Worm (Caenorhabditis elegans) whole organism, early embryonic: ENCODE results near the gene lgl-1.

ENCODE experiments used
- B0310.2 ChIP-seq: sonication (generic microtip); optimal IDR thresholded peaks from 2 replicates; lab custom pipeline; 2016; ENCODE audit warnings: mild to moderate bottlenecking, missing genetic modification characterization, missing compliant biosample characterization
- F13C5.2 ChIP-seq: sonication (generic microtip); optimal IDR thresholded peaks from 2 replicates; lab custom pipeline; 2017; ENCODE audit warnings: mild to moderate bottlenecking, missing genetic modification characterization, inconsistent platforms, missing compliant biosample characterization
- aly-1 ChIP-seq: sonication (generic microtip); optimal IDR thresholded peaks from 2 replicates; lab custom pipeline; 2016; ENCODE audit warnings: missing genetic modification characterization, missing compliant biosample characterization
- ama-1 ChIP-seq: fragments of 150-350 bp; optimal IDR thresholded peaks from 2 replicates; lab custom pipeline; 2014
- ceh-13 ChIP-seq: fragments of 200-800 bp; sonication (Bioruptor generic); optimal IDR thresholded peaks from 2 replicates; lab custom pipeline; 2018; ENCODE audit warnings: mild to moderate bottlenecking, missing genetic modification characterization, missing compliant biosample characterization
- ceh-36 ChIP-seq: sonication (generic microtip); optimal IDR thresholded peaks from 2 replicates; lab custom pipeline; 2016; ENCODE audit warnings: missing genetic modification characterization, inconsistent platforms, missing compliant biosample characterization
- ets-7 ChIP-seq: sonication (generic microtip); optimal IDR thresholded peaks from 2 replicates; lab custom pipeline; 2016; ENCODE audit warnings: missing genotype, missing genetic modification characterization, missing compliant biosample characterization
- hmbx-1 ChIP-seq: sonication (generic microtip); optimal IDR thresholded peaks from 2 replicates; lab custom pipeline; 2016; ENCODE audit warnings: mild to moderate bottlenecking, missing genetic modification characterization, missing compliant biosample characterization
- hmg-4 ChIP-seq: fragments of 200-800 bp; sonication (Bioruptor generic); optimal IDR thresholded peaks from 2 replicates; lab custom pipeline; 2018; ENCODE audit warnings: mild to moderate bottlenecking, missing genetic modification characterization, missing compliant biosample characterization
- hnd-1 ChIP-seq: sonication (generic microtip); optimal IDR thresholded peaks from 2 replicates; lab custom pipeline; 2016; ENCODE audit warnings: missing genetic modification characterization, missing compliant biosample characterization
- pes-1 ChIP-seq: fragments of 200-800 bp; sonication (Bioruptor generic); IDR thresholded peaks from 2 replicates; pipeline ENCODE4 v1.3.6; 2022; ENCODE audit warnings: missing genetic modification reagents, missing genetic modification characterization, missing compliant biosample characterization
- scrt-1 ChIP-seq: fragments of 200-800 bp; sonication (Bioruptor generic); IDR thresholded peaks from 2 replicates; pipeline ENCODE4 v1.3.6; 2022; ENCODE audit warnings: missing genetic modification characterization, missing compliant biosample characterization
- sea-1 ChIP-seq: fragments of 200-800 bp; sonication (Bioruptor generic); conservative IDR thresholded peaks from 2 replicates; pipeline ENCODE4 v1.3.6; 2022; ENCODE audit warnings: missing genetic modification characterization, missing compliant biosample characterization
- tbx-11 ChIP-seq: fragments of 200-800 bp; sonication (Bioruptor generic); IDR thresholded peaks from 2 replicates; pipeline ENCODE4 v1.3.6; 2022; ENCODE audit warnings: missing genetic modification characterization, missing compliant biosample characterization
- tra-4 ChIP-seq: sonication (generic microtip); optimal IDR thresholded peaks from 2 replicates; lab custom pipeline; 2017; ENCODE audit warnings: missing genetic modification characterization, missing compliant biosample characterization

Gene lgl-1

ce11 chrX:817984-818383 lies 52.9 kb downstream of the lgl-1 start:
- no peak for TF ChIP-seq tra-4 (tag; lab: Kevin White, UChicago)
- TF ChIP-seq ama-1 (lab: Kevin White, UChicago), result no peak
- no peak for TF ChIP-seq hmg-4
- TF ChIP-seq hmbx-1 (tag; lab: Kevin White, UChicago), result no peak
- no peak for TF ChIP-seq B0310.2 (tag; lab: Kevin White, UChicago)
- TF ChIP-seq aly-1, result no peak
- TF ChIP-seq tbx-11 (GFP tag; lab: Robert Waterston, UW), result no peak
- no peak for TF ChIP-seq scrt-1
- TF ChIP-seq sea-1 (GFP tag; lab: Robert Waterston, UW), result no peak
- TF ChIP-seq hnd-1, result no peak
- no peak for TF ChIP-seq ceh-36 (tag; lab: Kevin White, UChicago)

- TF ChIP-seq ceh-13 (GFP tag; lab: Kevin White, UChicago) (no peak), hmg-4 (no peak), B0310.2 (tag; lab: Kevin White, UChicago) (no peak), ama-1 (lab: Kevin White, UChicago) (no peak), F13C5.2 (tag; lab: Kevin White, UChicago) (no peak), pes-1 (no peak), hmbx-1 (tag; lab: Kevin White, UChicago) (no peak), ets-7 (tag; lab: Kevin White, UChicago) (no peak), aly-1 (no peak)
These were observed 55.0 kb downstream of the lgl-1 start, which contains the start of gene ifd-2 for ce11 chrX:815929-816328. ifd-2 (minus strand) TSS chrX:815929.
